Worm (Caenorhabditis elegans) whole organism, late embryonic: Measurements from ENCODE around the gene dab-1.

ENCODE experiments used
- C08G9.2 ChIP-seq: sonication (generic microtip); optimal IDR thresholded peaks from 2 replicates; lab custom pipeline; 2016; ENCODE audit warnings: mild to moderate bottlenecking, missing genetic modification characterization, moderate library complexity, missing compliant biosample characterization
- C38D4.7 ChIP-seq: fragments of 200-800 bp; sonication (Bioruptor generic); optimal IDR thresholded peaks from 2 replicates; lab custom pipeline; 2018; ENCODE audit warnings: mild to moderate bottlenecking, missing genetic modification characterization, moderate library complexity, missing compliant biosample characterization
- K02D7.2 ChIP-seq: sonication (generic microtip); optimal IDR thresholded peaks from 2 replicates; lab custom pipeline; 2017; ENCODE audit warnings: mild to moderate bottlenecking, missing genetic modification characterization, missing compliant biosample characterization
- K09A11.1 ChIP-seq: sonication (generic microtip); optimal IDR thresholded peaks from 2 replicates; lab custom pipeline; 2017; ENCODE audit warnings: antibody characterized with exemption, mild to moderate bottlenecking, missing genetic modification characterization, missing compliant biosample characterization; ENCODE audit not compliant: insufficient read depth
- T23F11.4 ChIP-seq: fragments of 200-800 bp; sonication (Bioruptor generic); optimal IDR thresholded peaks from 2 replicates; lab custom pipeline; 2018; ENCODE audit warnings: mild to moderate bottlenecking, missing genetic modification characterization, missing compliant biosample characterization
- ceh-14 ChIP-seq: sonication (generic microtip); optimal IDR thresholded peaks from 2 replicates; lab custom pipeline; 2016; ENCODE audit warnings: missing genotype, missing genetic modification characterization, missing compliant biosample characterization
- ceh-18 ChIP-seq: sonication (generic microtip); optimal IDR thresholded peaks from 2 replicates; lab custom pipeline; 2016; ENCODE audit warnings: missing genetic modification characterization, missing compliant biosample characterization
- ceh-19 ChIP-seq: fragments of 200-800 bp; sonication (Bioruptor generic); optimal IDR thresholded peaks from 2 replicates; lab custom pipeline; 2018; ENCODE audit warnings: mild to moderate bottlenecking, missing genetic modification characterization, missing compliant biosample characterization
- ceh-2 ChIP-seq: sonication (generic microtip); optimal IDR thresholded peaks from 2 replicates; lab custom pipeline; 2016; ENCODE audit warnings: missing genotype, missing genetic modification characterization, missing compliant biosample characterization
- ceh-31 ChIP-seq: sonication (generic microtip); optimal IDR thresholded peaks from 2 replicates; lab custom pipeline; 2016; ENCODE audit warnings: missing genetic modification characterization, missing compliant biosample characterization
- ceh-34 ChIP-seq: sonication (generic microtip); optimal IDR thresholded peaks from 2 replicates; lab custom pipeline; 2016; ENCODE audit warnings: mild to moderate bottlenecking, missing genetic modification characterization, missing compliant biosample characterization
- ceh-45 ChIP-seq: fragments of 200-800 bp; sonication (Bioruptor generic); IDR thresholded peaks from 2 replicates; pipeline ENCODE4 v1.3.6; 2022; ENCODE audit warnings: missing genetic modification reagents, missing genetic modification characterization, missing compliant biosample characterization
- ceh-48 ChIP-seq: sonication (generic microtip); optimal IDR thresholded peaks from 2 replicates; lab custom pipeline; 2016; ENCODE audit warnings: missing genetic modification characterization, inconsistent platforms, missing compliant biosample characterization
- che-1 ChIP-seq: sonication (generic microtip); optimal IDR thresholded peaks from 2 replicates; lab custom pipeline; 2016; ENCODE audit warnings: mild to moderate bottlenecking, missing genetic modification characterization, missing compliant biosample characterization
- dmd-4 ChIP-seq: sonication (generic microtip); optimal IDR thresholded peaks from 2 replicates; lab custom pipeline; 2016; ENCODE audit warnings: borderline replicate concordance, missing genetic modification characterization, missing compliant biosample characterization
- elt-2 ChIP-seq: sonication (generic microtip); optimal IDR thresholded peaks from 2 replicates; lab custom pipeline; 2016; ENCODE audit warnings: missing genetic modification reagents, missing genetic modification characterization, missing compliant biosample characterization
- elt-4 ChIP-seq: sonication (generic microtip); optimal IDR thresholded peaks from 2 replicates; lab custom pipeline; 2016; ENCODE audit warnings: missing genetic modification characterization, missing compliant biosample characterization
- eyg-1 ChIP-seq: sonication (generic microtip); optimal IDR thresholded peaks from 2 replicates; lab custom pipeline; 2016; ENCODE audit warnings: missing genotype, missing genetic modification characterization, missing compliant biosample characterization
- fkh-6 ChIP-seq: sonication (generic microtip); optimal IDR thresholded peaks from 2 replicates; lab custom pipeline; 2016; ENCODE audit warnings: missing genetic modification characterization, missing compliant biosample characterization
- gmeb-2 ChIP-seq: sonication (generic microtip); optimal IDR thresholded peaks from 2 replicates; lab custom pipeline; 2016; ENCODE audit warnings: missing genetic modification characterization, inconsistent platforms, missing compliant biosample characterization
- hlh-13 ChIP-seq: fragments of 200-800 bp; sonication (Bioruptor generic); optimal IDR thresholded peaks from 2 replicates; lab custom pipeline; 2018; ENCODE audit warnings: mild to moderate bottlenecking, missing genetic modification characterization, missing compliant biosample characterization
- hlh-30 ChIP-seq: sonication (generic microtip); optimal IDR thresholded peaks from 2 replicates; lab custom pipeline; 2017; ENCODE audit warnings: antibody characterized with exemption, missing genetic modification characterization, missing compliant biosample characterization; ENCODE audit not compliant: insufficient read depth
- hlh-6 ChIP-seq: sonication (generic microtip); optimal IDR thresholded peaks from 2 replicates; lab custom pipeline; 2016; ENCODE audit warnings: missing genotype, missing genetic modification characterization, missing compliant biosample characterization
- nfya-1 ChIP-seq: sonication (generic microtip); optimal IDR thresholded peaks from 2 replicates; lab custom pipeline; 2017; ENCODE audit warnings: missing genetic modification characterization, mild to moderate bottlenecking, missing compliant biosample characterization, antibody characterized with exemption, moderate library complexity
- nhr-11 ChIP-seq: fragments of 150-350 bp; optimal IDR thresholded peaks from 2 replicates; lab custom pipeline; 2014; ENCODE audit warnings: missing biosample characterization, missing genetic modification characterization
- nhr-232 ChIP-seq: sonication (generic microtip); optimal IDR thresholded peaks from 2 replicates; lab custom pipeline; 2016; ENCODE audit warnings: missing genetic modification characterization, missing compliant biosample characterization
- npax-4 ChIP-seq: sonication (generic microtip); optimal IDR thresholded peaks from 2 replicates; lab custom pipeline; 2016; ENCODE audit warnings: missing genetic modification characterization, missing compliant biosample characterization
- pat-9 ChIP-seq: fragments of 200-800 bp; sonication (Bioruptor generic); optimal IDR thresholded peaks from 2 replicates; lab custom pipeline; 2018; ENCODE audit warnings: mild to moderate bottlenecking, missing genetic modification characterization, moderate library complexity, missing compliant biosample characterization
- pax-1 ChIP-seq: fragments of 150-350 bp; optimal IDR thresholded peaks from 2 replicates; lab custom pipeline; 2014; ENCODE audit warnings: missing biosample characterization, missing genetic modification characterization
- syd-9 ChIP-seq: sonication (generic microtip); optimal IDR thresholded peaks from 2 replicates; lab custom pipeline; 2016; ENCODE audit warnings: mild to moderate bottlenecking, missing genetic modification characterization, moderate library complexity, missing compliant biosample characterization
- tbx-2 ChIP-seq: sonication (generic microtip); optimal IDR thresholded peaks from 2 replicates; lab custom pipeline; 2016; ENCODE audit warnings: missing genetic modification characterization, missing compliant biosample characterization
- tbx-7 ChIP-seq: sonication (generic microtip); optimal IDR thresholded peaks from 2 replicates; lab custom pipeline; 2016; ENCODE audit warnings: missing genotype, missing genetic modification characterization, missing compliant biosample characterization
- unc-42 ChIP-seq: sonication (generic microtip); optimal IDR thresholded peaks from 2 replicates; lab custom pipeline; 2016; ENCODE audit warnings: missing genotype, missing genetic modification characterization, missing compliant biosample characterization
- zip-5 ChIP-seq: sonication (generic microtip); optimal IDR thresholded peaks from 2 replicates; lab custom pipeline; 2016; ENCODE audit warnings: missing genetic modification characterization, missing compliant biosample characterization

Gene dab-1

DNA sequence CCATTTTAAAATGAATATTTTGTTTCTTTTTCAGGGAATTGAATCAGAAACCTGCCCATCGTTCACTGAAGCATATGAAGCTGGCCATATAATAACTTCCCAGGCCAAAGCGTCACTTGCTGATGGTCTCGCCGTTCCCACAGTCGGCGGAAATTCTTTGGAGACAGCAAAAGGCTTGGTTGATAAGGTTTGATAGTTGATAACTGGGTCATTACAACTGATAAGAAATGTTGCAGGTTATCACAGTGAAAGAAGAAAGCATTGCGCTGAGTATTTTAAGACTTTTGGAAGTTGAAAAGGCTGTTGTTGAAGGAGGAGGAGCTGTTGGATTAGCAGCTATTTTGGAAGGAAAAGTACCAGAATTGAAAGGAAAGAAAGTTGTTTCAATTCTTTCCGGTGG, 44.4 kb downstream of the dab-1 start:
- TF ChIP-seq zip-5 (tag; lab: Kevin White, UChicago) (no peak), elt-2 (tag; lab: Kevin White, UChicago) (peak; percentile 91), C08G9.2 (tag; lab: Kevin White, UChicago) (no peak)

DNA sequence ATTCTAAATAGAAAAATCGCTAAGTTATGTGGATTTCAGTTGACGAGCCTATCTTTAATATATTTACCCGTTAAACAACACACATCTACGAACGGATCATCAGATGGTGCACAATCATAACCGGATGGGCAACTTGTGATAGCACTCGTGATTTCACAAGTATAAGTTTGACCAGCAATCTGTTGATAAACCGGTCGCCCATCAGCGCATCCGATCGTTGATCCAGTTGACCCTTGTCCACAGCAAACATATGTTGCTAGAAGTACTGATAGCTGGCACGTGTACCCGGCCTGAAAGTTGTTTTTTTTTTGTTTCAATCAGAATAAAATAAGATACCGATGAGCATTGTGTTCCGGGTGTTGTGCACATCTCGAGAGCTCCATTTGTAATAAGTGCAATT, 45.5 kb downstream of the dab-1 start:
- TF ChIP-seq K09A11.1 (tag; lab: Kevin White, UChicago) (no peak), pat-9 (no peak), ceh-34 (tag; lab: Kevin White, UChicago) (no peak), hlh-6 (tag; lab: Kevin White, UChicago) (no peak), unc-42 (no peak), elt-4 (tag; lab: Kevin White, UChicago) (no peak), T23F11.4 (GFP tag; lab: Kevin White, UChicago) (no peak), syd-9 (tag; lab: Kevin White, UChicago) (no peak), ceh-31 (tag; lab: Kevin White, UChicago) (no peak), pax-1 (tag; lab: Kevin White, UChicago) (no peak), C38D4.7 (GFP tag; lab: Kevin White, UChicago) (no peak), nfya-1 (tag; lab: Kevin White, UChicago) (no peak), npax-4 (no peak)

DNA sequence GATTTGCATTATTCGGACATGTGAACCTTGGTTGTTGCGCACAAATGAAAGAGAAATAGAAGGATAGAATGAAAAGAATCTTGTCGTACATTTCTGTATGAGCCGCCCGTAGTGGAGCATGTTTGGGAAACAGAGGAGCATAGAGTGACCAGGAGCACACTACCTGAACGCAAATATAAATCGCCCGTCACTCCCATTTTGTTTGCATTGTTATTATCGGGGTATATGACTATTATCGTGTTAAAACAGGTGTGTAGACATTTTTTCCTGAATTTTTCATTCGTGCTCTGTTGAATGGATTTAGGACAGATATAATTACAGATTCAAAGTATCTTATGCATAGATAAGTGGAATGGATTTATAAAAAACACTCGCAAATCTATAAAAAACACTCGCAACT, 47.2 kb downstream of the dab-1 start, which contains the start of gene K01C8.2:
TSS of gene K01C8.2 (minus strand) at position 101 of the 400 bp plus-strand sequence.
- no peak for TF ChIP-seq dmd-4
- TF ChIP-seq nhr-11 (tag; lab: Kevin White, UChicago), result no peak
- TF ChIP-seq ceh-2 (tag; lab: Kevin White, UChicago), result no peak
- no peak for TF ChIP-seq gmeb-2 (tag; lab: Kevin White, UChicago)
- no peak for TF ChIP-seq ceh-48
- no peak for TF ChIP-seq nhr-232
- no peak for TF ChIP-seq ceh-45
- TF ChIP-seq tbx-2, result no peak

DNA sequence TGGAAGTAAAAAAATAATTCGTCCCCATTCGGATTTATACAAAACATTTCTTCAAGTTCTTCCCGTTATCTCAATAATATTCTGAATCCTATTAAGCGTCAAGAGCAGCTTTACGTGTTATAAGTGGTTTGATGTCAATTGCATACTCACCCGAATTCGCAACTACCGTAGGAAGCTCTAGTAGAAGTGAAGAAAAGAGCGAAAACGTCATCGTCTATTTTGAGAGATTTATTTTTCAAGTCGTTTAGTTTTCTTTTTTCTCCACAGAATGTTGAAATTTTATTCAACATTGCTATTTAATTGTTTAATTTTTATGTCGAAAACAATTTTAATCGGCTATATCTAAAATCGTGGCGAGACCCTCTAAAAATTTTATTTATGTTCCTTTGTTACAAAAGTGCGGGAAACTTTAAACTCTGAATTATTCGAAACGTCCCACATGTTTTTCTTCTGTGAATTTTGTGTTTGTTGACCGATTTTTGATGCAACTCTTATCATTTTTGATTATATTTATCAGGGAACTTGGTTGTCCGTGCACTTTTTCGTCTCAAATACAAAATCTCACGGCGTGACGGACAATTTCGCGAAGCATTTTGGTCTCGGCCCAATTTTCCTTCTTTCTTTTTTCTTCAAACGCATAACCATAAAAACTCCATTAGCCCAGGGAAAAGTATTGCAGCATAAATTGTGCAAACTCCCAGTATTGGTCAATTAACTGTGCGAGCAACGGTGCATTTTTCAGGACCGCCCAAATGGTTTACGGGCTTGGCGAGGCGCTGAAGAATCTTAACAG, 47.9 kb downstream of the dab-1 start, which contains the start of gene tdc-1:
TSS of gene tdc-1 (plus strand) at position 743 of the 793 bp plus-strand sequence.
- no peak for TF ChIP-seq ceh-31 (tag; lab: Kevin White, UChicago)
- TF ChIP-seq elt-2 (tag; lab: Kevin White, UChicago), result peak; percentile 3

DNA sequence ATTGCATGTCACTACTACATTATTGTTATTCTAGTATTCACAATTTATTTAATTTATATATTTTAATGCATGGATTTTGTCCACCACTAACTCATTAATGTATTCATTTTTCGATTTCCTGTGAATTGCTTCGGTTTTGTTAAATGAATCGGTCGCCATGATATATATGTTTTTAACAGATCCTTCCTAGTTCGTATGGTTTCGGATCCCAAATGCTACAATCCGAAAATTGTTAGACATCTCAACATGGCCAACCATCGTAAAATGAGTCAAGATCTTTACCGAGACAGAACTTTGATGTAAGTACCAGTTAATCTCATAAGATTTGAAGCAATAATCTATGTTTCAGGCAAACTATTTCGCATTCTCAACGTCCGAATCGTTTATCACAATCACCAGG, 50.9 kb downstream of the dab-1 start:
- TF ChIP-seq eyg-1 (tag; lab: Kevin White, UChicago), result no peak
- no peak for TF ChIP-seq ceh-18 (tag; lab: Kevin White, UChicago)
- TF ChIP-seq ceh-34 (tag; lab: Kevin White, UChicago), result no peak
- TF ChIP-seq che-1, result no peak
- TF ChIP-seq ceh-19 (GFP tag; lab: Kevin White, UChicago), result no peak
- no peak for TF ChIP-seq hlh-6 (tag; lab: Kevin White, UChicago)
- TF ChIP-seq hlh-13 (GFP tag; lab: Kevin White, UChicago), result no peak
- no peak for TF ChIP-seq fkh-6
- no peak for TF ChIP-seq K02D7.2 (tag; lab: Kevin White, UChicago)
- TF ChIP-seq hlh-30, result no peak
- TF ChIP-seq tbx-7, result no peak
- no peak for TF ChIP-seq ceh-14 (tag; lab: Kevin White, UChicago)
- TF ChIP-seq, all 69 proteins: peak for 0
